Worm (Caenorhabditis elegans) whole organism, early embryonic: Measurements from ENCODE around the gene K01A6.4.

ENCODE experiments used
- B0310.2 ChIP-seq: sonication (generic microtip); optimal IDR thresholded peaks from 2 replicates; lab custom pipeline; 2016; ENCODE audit warnings: mild to moderate bottlenecking, missing genetic modification characterization, missing compliant biosample characterization
- F13C5.2 ChIP-seq: sonication (generic microtip); optimal IDR thresholded peaks from 2 replicates; lab custom pipeline; 2017; ENCODE audit warnings: mild to moderate bottlenecking, missing genetic modification characterization, inconsistent platforms, missing compliant biosample characterization
- aly-1 ChIP-seq: sonication (generic microtip); optimal IDR thresholded peaks from 2 replicates; lab custom pipeline; 2016; ENCODE audit warnings: missing genetic modification characterization, missing compliant biosample characterization
- ama-1 ChIP-seq: fragments of 150-350 bp; optimal IDR thresholded peaks from 2 replicates; lab custom pipeline; 2014
- ceh-13 ChIP-seq: fragments of 200-800 bp; sonication (Bioruptor generic); optimal IDR thresholded peaks from 2 replicates; lab custom pipeline; 2018; ENCODE audit warnings: mild to moderate bottlenecking, missing genetic modification characterization, missing compliant biosample characterization
- ceh-36 ChIP-seq: sonication (generic microtip); optimal IDR thresholded peaks from 2 replicates; lab custom pipeline; 2016; ENCODE audit warnings: missing genetic modification characterization, inconsistent platforms, missing compliant biosample characterization
- ets-7 ChIP-seq: sonication (generic microtip); optimal IDR thresholded peaks from 2 replicates; lab custom pipeline; 2016; ENCODE audit warnings: missing genotype, missing genetic modification characterization, missing compliant biosample characterization
- flt-1 ChIP-seq: fragments of 200-800 bp; sonication (Bioruptor generic); IDR thresholded peaks from 2 replicates; pipeline ENCODE4 v1.3.6; 2022; ENCODE audit warnings: missing genetic modification characterization, missing compliant biosample characterization
- hmbx-1 ChIP-seq: sonication (generic microtip); optimal IDR thresholded peaks from 2 replicates; lab custom pipeline; 2016; ENCODE audit warnings: mild to moderate bottlenecking, missing genetic modification characterization, missing compliant biosample characterization
- hmg-4 ChIP-seq: fragments of 200-800 bp; sonication (Bioruptor generic); optimal IDR thresholded peaks from 2 replicates; lab custom pipeline; 2018; ENCODE audit warnings: mild to moderate bottlenecking, missing genetic modification characterization, missing compliant biosample characterization
- hnd-1 ChIP-seq: sonication (generic microtip); optimal IDR thresholded peaks from 2 replicates; lab custom pipeline; 2016; ENCODE audit warnings: missing genetic modification characterization, missing compliant biosample characterization
- pes-1 ChIP-seq: fragments of 200-800 bp; sonication (Bioruptor generic); IDR thresholded peaks from 2 replicates; pipeline ENCODE4 v1.3.6; 2022; ENCODE audit warnings: missing genetic modification reagents, missing genetic modification characterization, missing compliant biosample characterization
- scrt-1 ChIP-seq: fragments of 200-800 bp; sonication (Bioruptor generic); IDR thresholded peaks from 2 replicates; pipeline ENCODE4 v1.3.6; 2022; ENCODE audit warnings: missing genetic modification characterization, missing compliant biosample characterization
- sea-1 ChIP-seq: fragments of 200-800 bp; sonication (Bioruptor generic); conservative IDR thresholded peaks from 2 replicates; pipeline ENCODE4 v1.3.6; 2022; ENCODE audit warnings: missing genetic modification characterization, missing compliant biosample characterization
- tbx-11 ChIP-seq: fragments of 200-800 bp; sonication (Bioruptor generic); IDR thresholded peaks from 2 replicates; pipeline ENCODE4 v1.3.6; 2022; ENCODE audit warnings: missing genetic modification characterization, missing compliant biosample characterization
- tbx-37 ChIP-seq: fragments of 200-800 bp; sonication (Bioruptor generic); conservative IDR thresholded peaks from 2 replicates; pipeline ENCODE4 v1.3.6; 2022; ENCODE audit warnings: missing genetic modification reagents, missing genetic modification characterization, missing compliant biosample characterization
- tra-4 ChIP-seq: sonication (generic microtip); optimal IDR thresholded peaks from 2 replicates; lab custom pipeline; 2017; ENCODE audit warnings: missing genetic modification characterization, missing compliant biosample characterization

Gene K01A6.4

DNA sequence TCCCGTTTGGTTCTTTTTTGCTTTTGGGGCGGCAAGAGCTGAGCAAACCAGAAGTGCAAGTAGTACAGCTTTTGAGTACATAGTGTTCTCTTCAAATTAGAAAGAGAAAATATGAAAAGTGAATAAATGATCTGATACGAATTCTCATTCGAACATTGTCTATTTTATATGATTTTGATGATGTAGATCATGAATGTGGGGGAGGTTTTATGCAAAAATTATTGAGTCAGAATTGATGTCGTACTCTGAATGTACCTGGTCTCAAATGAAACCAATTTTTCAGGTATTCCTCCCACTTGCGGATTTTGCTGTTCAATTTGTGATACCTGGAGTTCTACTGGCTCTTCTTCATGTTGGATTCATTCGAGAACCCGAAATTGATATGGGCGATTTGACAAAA, at the start of gene K01A6.4:
Gene K01A6.4 (minus strand): TSS at position 101 of the 400 bp plus-strand sequence.
- TF ChIP-seq tra-4 (no peak), ets-7 (tag; lab: Kevin White, UChicago) (no peak), flt-1 (no peak), hnd-1 (tag; lab: Kevin White, UChicago) (no peak), B0310.2 (tag; lab: Kevin White, UChicago) (no peak)

DNA sequence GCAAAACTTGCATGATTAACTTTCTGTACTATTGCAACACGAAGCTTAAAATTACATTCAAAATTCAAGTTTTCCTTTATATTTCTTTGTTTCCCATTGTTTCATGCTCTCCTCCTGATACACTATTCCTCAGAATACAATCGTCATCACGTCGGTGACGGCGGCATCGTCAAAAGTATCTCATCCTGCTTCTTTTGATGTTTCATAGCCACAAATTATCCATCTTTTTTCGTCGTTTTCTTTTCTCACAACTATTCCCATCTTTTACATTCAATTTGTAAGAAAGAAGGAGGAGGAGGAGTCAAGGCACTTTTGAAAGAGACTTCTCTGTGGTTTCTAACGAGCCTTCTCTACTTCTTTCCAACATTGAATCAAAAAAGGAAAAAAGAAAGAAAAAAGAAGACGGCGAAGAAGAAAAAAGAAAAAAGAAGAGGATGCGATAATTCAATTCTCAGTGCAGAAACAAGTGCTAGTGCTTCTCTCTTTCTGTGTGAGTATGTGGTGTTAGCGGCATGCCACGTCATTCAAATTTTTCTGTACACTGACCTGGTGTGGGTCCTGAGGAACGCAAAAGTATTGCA, 48.4 kb upstream of the K01A6.4 start:
- TF ChIP-seq ceh-36 (tag; lab: Kevin White, UChicago) = no peak

DNA sequence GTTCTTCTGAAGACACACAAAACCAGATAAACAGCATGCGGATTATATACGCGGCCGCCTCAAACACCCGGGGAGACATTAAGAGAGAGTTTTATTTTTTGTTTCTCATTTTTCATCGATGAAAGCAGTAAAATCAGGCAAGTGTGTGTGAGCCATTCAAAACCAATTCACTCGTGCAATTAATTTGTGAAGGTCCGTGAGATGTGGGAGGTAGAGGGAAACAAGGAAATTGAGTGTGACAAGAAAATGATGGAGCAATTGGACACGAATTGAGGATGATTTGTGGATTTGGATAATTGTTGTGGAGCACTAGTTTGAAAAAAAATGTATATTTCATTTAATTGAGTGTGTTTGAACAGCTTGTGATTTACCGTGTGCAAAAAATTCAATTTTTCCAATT, 47.7 kb upstream of the K01A6.4 start:
- TF ChIP-seq hmbx-1 (tag; lab: Kevin White, UChicago) (no peak), scrt-1 (GFP tag; lab: Robert Waterston, UW) (no peak), hmg-4 (GFP tag; lab: Kevin White, UChicago) (no peak), tra-4 (no peak), F13C5.2 (no peak), tbx-11 (GFP tag; lab: Robert Waterston, UW) (no peak), sea-1 (GFP tag; lab: Robert Waterston, UW) (no peak), flt-1 (no peak), ets-7 (tag; lab: Kevin White, UChicago) (no peak)

DNA sequence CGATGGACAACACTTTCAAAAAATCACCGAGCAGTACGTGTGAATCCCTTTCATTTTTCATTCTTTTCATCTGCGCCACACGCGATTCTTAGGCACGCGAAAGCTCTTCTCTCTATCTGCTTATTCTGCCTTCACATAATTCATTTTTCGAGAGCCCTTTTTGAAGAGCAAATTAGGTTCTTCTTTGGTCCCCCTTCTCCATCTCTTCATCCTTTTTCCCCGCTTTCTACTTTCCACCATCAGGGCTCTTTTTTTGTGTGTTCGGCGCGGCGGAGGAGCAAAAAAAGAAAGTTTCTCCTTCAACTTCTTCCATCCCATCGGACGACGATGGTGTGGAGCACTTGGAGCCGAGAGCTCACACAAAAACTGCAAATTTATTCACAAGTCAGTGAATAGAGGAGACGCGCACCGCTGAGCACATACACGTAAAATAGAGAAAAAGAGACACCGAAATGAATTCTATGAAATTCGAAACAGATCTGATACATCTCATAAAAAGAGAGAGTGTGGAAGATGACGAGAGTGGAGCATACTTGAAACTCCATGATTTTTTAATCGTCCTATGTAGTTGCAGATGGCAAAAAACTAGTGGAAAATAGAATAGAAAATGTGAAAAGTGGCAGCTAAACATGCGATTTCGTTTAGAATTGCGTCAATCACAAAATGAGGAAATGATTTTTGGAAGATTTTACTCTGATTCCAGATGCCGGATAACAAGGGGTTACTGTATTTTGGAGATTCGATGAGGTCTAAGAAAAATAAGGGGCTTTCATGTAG, 45.1 kb upstream of the K01A6.4 start:
- TF ChIP-seq aly-1 (tag; lab: Kevin White, UChicago) (no peak), F13C5.2 (no peak), hmbx-1 (tag; lab: Kevin White, UChicago) (no peak), hmg-4 (GFP tag; lab: Kevin White, UChicago) (no peak), scrt-1 (GFP tag; lab: Robert Waterston, UW) (no peak), sea-1 (GFP tag; lab: Robert Waterston, UW) (no peak), hnd-1 (tag; lab: Kevin White, UChicago) (no peak), ceh-13 (no peak), ceh-36 (tag; lab: Kevin White, UChicago) (no peak), B0310.2 (tag; lab: Kevin White, UChicago) (no peak), pes-1 (no peak), tbx-11 (GFP tag; lab: Robert Waterston, UW) (no peak), ets-7 (tag; lab: Kevin White, UChicago) (no peak), tra-4 (no peak), ama-1 (lab: Kevin White, UChicago) (no peak), flt-1 (no peak), tbx-37 (no peak)

DNA sequence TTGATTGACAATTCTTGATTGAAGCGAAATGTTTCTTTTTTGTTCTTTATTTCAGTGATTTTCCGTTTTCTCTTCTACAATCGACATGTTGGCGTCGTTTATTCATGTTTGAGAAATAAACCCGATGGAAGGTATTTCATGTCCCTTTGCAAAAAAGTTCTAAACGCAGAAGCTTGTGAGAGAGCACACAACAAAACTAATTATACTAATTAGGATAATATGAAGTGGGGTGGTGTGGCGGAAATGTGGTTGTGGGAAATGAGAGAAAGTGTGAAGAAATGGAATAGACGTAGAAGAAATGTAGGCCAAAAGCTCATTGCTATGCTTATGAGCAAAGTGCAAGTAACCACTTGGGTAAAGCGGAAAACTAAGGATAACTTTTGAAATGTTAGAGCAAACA, 42.7 kb upstream of the K01A6.4 start:
- no peak for TF ChIP-seq ets-7 (tag; lab: Kevin White, UChicago)
- no peak for TF ChIP-seq F13C5.2
- TF ChIP-seq ama-1 (lab: Kevin White, UChicago) = no peak
- no peak for TF ChIP-seq tbx-37
- TF ChIP-seq B0310.2 (tag; lab: Kevin White, UChicago) = no peak
- no peak for TF ChIP-seq tra-4
- no peak for TF ChIP-seq sea-1 (GFP tag; lab: Robert Waterston, UW)
- TF ChIP-seq flt-1 = no peak
- no peak for TF ChIP-seq scrt-1 (GFP tag; lab: Robert Waterston, UW)
- TF ChIP-seq aly-1 (tag; lab: Kevin White, UChicago) = no peak
- TF ChIP-seq hmg-4 (GFP tag; lab: Kevin White, UChicago) = no peak
- TF ChIP-seq hmbx-1 (tag; lab: Kevin White, UChicago) = no peak
- no peak for TF ChIP-seq ceh-13
- TF ChIP-seq tbx-11 (GFP tag; lab: Robert Waterston, UW) = no peak
- TF ChIP-seq ceh-36 (tag; lab: Kevin White, UChicago) = no peak
- no peak for TF ChIP-seq hnd-1 (tag; lab: Kevin White, UChicago)
- TF ChIP-seq pes-1 = no peak

DNA sequence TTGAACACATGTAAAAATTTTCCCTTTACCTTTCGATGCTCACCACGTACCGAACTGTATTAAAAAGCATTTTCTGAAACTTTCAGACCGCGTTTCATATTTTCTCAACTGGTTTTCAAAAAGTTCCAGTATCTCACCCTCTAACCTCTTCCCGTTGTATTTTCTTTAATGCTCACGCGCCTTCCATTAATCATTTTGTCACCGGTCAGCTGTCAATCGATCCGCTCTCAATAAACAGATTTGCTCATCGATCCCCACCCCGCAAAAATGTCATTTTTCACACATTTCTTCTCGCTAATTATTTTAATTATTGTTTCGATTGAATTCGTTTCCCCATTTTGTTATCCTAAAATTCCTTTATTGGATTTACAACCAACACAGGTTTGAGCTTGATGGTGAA, 38.9 kb upstream of the K01A6.4 start, which contains the start of gene lpr-2:
Gene lpr-2 (plus strand): TSS at position 189 of the 400 bp plus-strand sequence.
- TF ChIP-seq hmbx-1 (tag; lab: Kevin White, UChicago) (no peak), ama-1 (lab: Kevin White, UChicago) (no peak), ceh-36 (tag; lab: Kevin White, UChicago) (no peak), ceh-13 (no peak), F13C5.2 (no peak), hnd-1 (tag; lab: Kevin White, UChicago) (no peak), flt-1 (no peak), tbx-11 (GFP tag; lab: Robert Waterston, UW) (no peak), sea-1 (GFP tag; lab: Robert Waterston, UW) (no peak), pes-1 (no peak), hmg-4 (GFP tag; lab: Kevin White, UChicago) (no peak), scrt-1 (GFP tag; lab: Robert Waterston, UW) (no peak), aly-1 (tag; lab: Kevin White, UChicago) (no peak), tra-4 (no peak), ets-7 (tag; lab: Kevin White, UChicago) (no peak), tbx-37 (no peak)

DNA sequence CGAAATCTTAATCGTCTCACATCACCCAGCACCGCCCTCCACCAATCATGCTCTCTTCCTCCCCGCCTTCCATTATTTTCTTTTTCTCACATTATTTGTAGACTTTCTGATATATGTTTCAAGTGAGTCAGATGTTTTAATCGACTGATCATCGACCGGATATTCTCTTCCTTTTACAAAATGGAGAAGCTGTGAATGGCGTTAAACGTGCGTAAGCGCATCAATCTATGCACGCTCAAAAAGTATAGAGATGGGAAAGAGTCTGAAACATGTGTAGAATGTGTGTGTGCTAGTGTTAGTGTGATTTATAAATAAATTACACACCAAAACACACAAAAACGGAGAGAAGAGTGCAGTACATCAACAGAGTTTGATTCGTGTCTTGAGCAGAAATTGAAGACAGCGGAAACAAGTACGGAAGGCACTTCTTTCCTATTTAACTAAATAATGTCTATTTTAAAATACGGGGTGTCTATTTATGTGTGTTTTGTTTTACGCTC, 36.9 kb upstream of the K01A6.4 start:
- TF ChIP-seq ets-7 (tag; lab: Kevin White, UChicago) = no peak
- no peak for TF ChIP-seq ceh-36 (tag; lab: Kevin White, UChicago)
- TF ChIP-seq hmg-4 (GFP tag; lab: Kevin White, UChicago) = no peak
